Fruit fly (Drosophila melanogaster) whole organism, adult: ENCODE measurements around the gene C1GalTA.

Experiments used
- CG11617 ChIP-seq: fragments of 200-800 bp; sonication (Bioruptor generic); optimal IDR thresholded peaks from 2 replicates; lab custom pipeline; 2017; ENCODE audit warnings: mild to moderate bottlenecking, missing biosample characterization, missing genetic modification reagents, missing genetic modification characterization
- CG12768 ChIP-seq: fragments of 200-800 bp; sonication (Bioruptor generic); optimal IDR thresholded peaks from 2 replicates; lab custom pipeline; 2017; ENCODE audit warnings: missing biosample characterization, missing genetic modification characterization, mild to moderate bottlenecking, moderate library complexity, missing genetic modification reagents
- CG14711 ChIP-seq: fragments of 200-800 bp; sonication (Bioruptor generic); optimal IDR thresholded peaks from 2 replicates; lab custom pipeline; 2018; ENCODE audit warnings: missing biosample characterization, mild to moderate bottlenecking, missing genetic modification characterization, moderate library complexity
- CG1620 ChIP-seq: fragments of 200-800 bp; sonication (Bioruptor generic); optimal IDR thresholded peaks from 2 replicates; lab custom pipeline; 2016; ENCODE audit warnings: missing biosample characterization, missing genetic modification characterization
- CG33017 ChIP-seq: fragments of 200-800 bp; sonication (Bioruptor generic); optimal IDR thresholded peaks from 2 replicates; lab custom pipeline; 2018; ENCODE audit warnings: missing biosample characterization, mild to moderate bottlenecking, missing genetic modification characterization, moderate library complexity
- CG5204 ChIP-seq: fragments of 200-800 bp; sonication (Bioruptor generic); optimal IDR thresholded peaks from 2 replicates; lab custom pipeline; 2016; ENCODE audit warnings: missing biosample characterization, missing genetic modification characterization
- CG7045 ChIP-seq: fragments of 200-800 bp; sonication (Bioruptor generic); optimal IDR thresholded peaks from 2 replicates; lab custom pipeline; 2017; ENCODE audit warnings: missing biosample characterization, mild to moderate bottlenecking, missing genetic modification characterization
- CG7101 ChIP-seq: fragments of 200-800 bp; sonication (Bioruptor generic); optimal IDR thresholded peaks from 2 replicates; lab custom pipeline; 2018; ENCODE audit warnings: missing biosample characterization, mild to moderate bottlenecking, missing genetic modification characterization, moderate library complexity
- Clk ChIP-seq: fragments of 200-800 bp; sonication (Bioruptor generic); optimal IDR thresholded peaks from 2 replicates; lab custom pipeline; 2017; ENCODE audit warnings: missing biosample characterization, missing genetic modification characterization
- Crg-1 ChIP-seq: fragments of 200-800 bp; sonication (Bioruptor generic); optimal IDR thresholded peaks from 2 replicates; lab custom pipeline; 2016; ENCODE audit warnings: missing biosample characterization, missing genetic modification characterization
- Hr96 ChIP-seq: fragments of 200-800 bp; sonication (Bioruptor generic); optimal IDR thresholded peaks from 2 replicates; lab custom pipeline; 2016; ENCODE audit warnings: missing biosample characterization, missing genetic modification characterization
- Mnt ChIP-seq: fragments of 200-800 bp; sonication (Bioruptor generic); optimal IDR thresholded peaks from 2 replicates; lab custom pipeline; 2016; ENCODE audit warnings: missing biosample characterization, mild to moderate bottlenecking, missing genetic modification characterization
- bab1 ChIP-seq: fragments of 200-800 bp; sonication (Bioruptor generic); optimal IDR thresholded peaks from 3 replicates; lab custom pipeline; 2019; ENCODE audit warnings: missing biosample characterization, mild to moderate bottlenecking, missing genetic modification characterization, moderate library complexity
- cic ChIP-seq: fragments of 200-800 bp; sonication (Bioruptor generic); optimal IDR thresholded peaks from 2 replicates; lab custom pipeline; 2017; ENCODE audit warnings: missing biosample characterization, mild to moderate bottlenecking, missing genetic modification characterization, moderate library complexity
- cnc ChIP-seq, 2 experiments: fragments of >200 bp; optimal IDR thresholded peaks; 2 replicates each; lab custom pipeline; 2017
- kay ChIP-seq: fragments of 200-800 bp; sonication (Bioruptor generic); peaks from one replicate; lab custom pipeline; 2016; ENCODE audit warnings: missing biosample characterization, missing genetic modification characterization, borderline replicate concordance
- ovo ChIP-seq: fragments of 200-800 bp; sonication (Bioruptor generic); optimal IDR thresholded peaks from 2 replicates; lab custom pipeline; 2016; ENCODE audit warnings: missing biosample characterization, missing genetic modification characterization
- pad ChIP-seq: fragments of 200-800 bp; sonication (Bioruptor generic); optimal IDR thresholded peaks from 3 replicates; lab custom pipeline; 2017; ENCODE audit warnings: missing biosample characterization, missing genetic modification characterization, mild to moderate bottlenecking, moderate library complexity, missing genetic modification reagents
- tj ChIP-seq: fragments of 200-800 bp; sonication (Bioruptor generic); optimal IDR thresholded peaks from 3 replicates; lab custom pipeline; 2017; ENCODE audit warnings: missing biosample characterization, mild to moderate bottlenecking, missing genetic modification characterization, moderate library complexity
- toe ChIP-seq: fragments of 200-800 bp; sonication (Bioruptor generic); optimal IDR thresholded peaks from 2 replicates; lab custom pipeline; 2016; ENCODE audit warnings: missing biosample characterization, missing genetic modification characterization

The C1GalTA gene

DNA sequence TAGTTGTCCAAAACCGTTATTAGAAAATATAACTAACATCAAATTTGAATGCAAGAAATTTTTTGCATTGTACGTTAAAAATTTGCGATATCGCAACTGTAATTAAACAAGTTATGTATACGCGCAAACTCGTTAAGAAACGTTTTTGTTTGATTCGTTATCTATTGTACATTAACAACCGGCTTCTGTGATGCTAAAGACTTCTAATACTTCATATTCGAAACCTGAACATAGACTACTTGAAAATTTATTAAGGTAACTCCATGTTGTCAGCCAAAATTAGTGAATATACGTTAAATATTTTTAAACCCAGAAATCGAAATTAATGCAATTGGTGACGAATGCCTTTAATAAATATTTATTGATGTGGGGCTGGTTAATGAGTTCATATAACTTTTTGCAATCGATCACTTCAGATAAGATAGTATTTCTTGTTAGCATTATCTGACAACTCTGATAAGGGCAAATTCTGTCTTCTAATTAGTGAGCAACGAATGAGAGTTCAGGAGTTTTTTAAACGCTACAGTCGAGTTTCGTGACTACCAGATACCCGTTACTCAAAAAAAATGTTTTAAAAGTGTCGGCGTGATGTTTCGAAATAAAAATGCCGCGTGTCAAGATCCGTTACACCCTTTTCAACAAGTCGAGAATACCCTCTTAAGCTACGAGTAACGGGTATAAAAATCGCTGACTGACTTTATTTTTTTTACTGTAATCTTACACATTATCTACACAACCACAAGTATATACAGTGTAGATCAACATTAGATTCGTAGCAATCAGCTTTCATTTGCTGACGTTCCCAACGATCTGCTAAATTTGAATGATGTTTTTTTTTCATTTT lies 1.4 kb upstream of the C1GalTA start:
- peak; percentile 72 for TF ChIP-seq CG33017 (tag; lab: Kevin White, UChicago)
- no peak for TF ChIP-seq CG14711 (tag; lab: Kevin White, UChicago)
- TF ChIP-seq CG1620 (GFP tag; lab: Kevin White, UChicago), result no peak
- TF ChIP-seq CG11617 (GFP tag; lab: Kevin White, UChicago), result peak; percentile 11
- peak; percentile 37 for TF ChIP-seq ovo (GFP tag; lab: Kevin White, UChicago)
- peak; percentile 67 for TF ChIP-seq cic
- no peak for TF ChIP-seq Mnt (GFP tag; lab: Kevin White, UChicago)
- TF ChIP-seq CG7101 (tag; lab: Kevin White, UChicago), result peak; percentile 56
- no peak for TF ChIP-seq cnc (optimal IDR thresholded peaks at IDR 0.05; lab: Kevin White, UChicago)
- no peak for TF ChIP-seq Hr96 (GFP tag; lab: Kevin White, UChicago)
- TF ChIP-seq CG7045 (GFP tag; lab: Kevin White, UChicago), result no peak
- TF ChIP-seq Clk (GFP tag; lab: Kevin White, UChicago), result no peak
- TF ChIP-seq CG12768 (GFP tag; lab: Kevin White, UChicago), result peak; percentile 53
- TF ChIP-seq pad, result peak; percentile 4
- no peak for TF ChIP-seq bab1 (GFP tag; lab: Kevin White, UChicago)
- TF ChIP-seq tj, result peak; percentile 73
- peak; percentile 96 for TF ChIP-seq kay (GFP tag; lab: Kevin White, UChicago)
- no peak for TF ChIP-seq Crg-1 (GFP tag; lab: Kevin White, UChicago)
- peak; percentile 44 for TF ChIP-seq CG5204 (GFP tag; lab: Kevin White, UChicago)
- no peak for TF ChIP-seq toe

DNA sequence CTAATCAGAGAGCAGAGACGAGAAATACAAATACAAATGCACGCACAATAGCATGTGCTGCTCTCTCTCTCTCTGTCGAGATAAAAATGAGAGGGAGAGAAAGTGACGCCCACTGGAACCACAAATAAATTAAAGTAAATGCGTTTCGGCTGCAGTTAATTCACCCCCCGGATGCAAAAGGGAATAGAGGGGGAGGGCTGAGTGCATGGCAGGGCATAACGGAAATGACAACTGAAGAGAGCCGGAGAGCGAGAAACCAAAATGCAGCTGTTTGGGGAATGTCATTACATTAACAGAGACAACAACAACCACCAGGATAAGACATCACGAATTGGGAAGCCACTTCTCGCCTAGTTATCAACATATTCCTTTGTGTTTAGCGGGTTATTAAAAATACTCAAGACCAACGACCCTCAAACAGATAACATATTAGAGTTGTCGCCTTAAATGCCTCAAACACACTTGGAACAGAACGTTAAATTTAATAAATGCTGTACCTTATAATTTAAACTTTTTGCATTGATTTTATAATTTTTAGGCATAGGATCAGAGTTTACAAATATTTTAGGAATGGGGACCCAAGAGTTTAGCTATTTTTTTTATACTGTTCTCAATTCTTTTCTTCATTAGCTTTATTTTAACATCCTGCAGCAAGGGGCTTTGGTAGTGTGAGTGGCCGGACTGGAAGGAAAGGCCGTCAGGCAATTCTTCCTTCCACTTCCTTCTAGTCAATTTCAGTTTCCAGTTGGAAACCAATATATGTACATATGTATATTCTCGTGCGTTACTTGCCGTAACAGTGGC lies 895 bp downstream of the C1GalTA start:
- peak; percentile 6 for TF ChIP-seq CG11617 (GFP tag; lab: Kevin White, UChicago)
- TF ChIP-seq CG14711 (tag; lab: Kevin White, UChicago), result no peak
- TF ChIP-seq tj, result no peak
- peak; percentile 22 for TF ChIP-seq CG12768 (GFP tag; lab: Kevin White, UChicago)
- TF ChIP-seq CG33017 (tag; lab: Kevin White, UChicago), result no peak
- no peak for TF ChIP-seq Hr96 (GFP tag; lab: Kevin White, UChicago)
- TF ChIP-seq kay (GFP tag; lab: Kevin White, UChicago), result no peak
- no peak for TF ChIP-seq Clk (GFP tag; lab: Kevin White, UChicago)
- TF ChIP-seq ovo (GFP tag; lab: Kevin White, UChicago), result peak; percentile 66
- TF ChIP-seq cic, result peak; percentile 77
- peak; percentile 60 for TF ChIP-seq Mnt (GFP tag; lab: Kevin White, UChicago)
- TF ChIP-seq CG7045 (GFP tag; lab: Kevin White, UChicago), result no peak
- TF ChIP-seq pad, result peak; percentile 77
- no peak for TF ChIP-seq CG1620 (GFP tag; lab: Kevin White, UChicago)
- no peak for TF ChIP-seq CG5204 (GFP tag; lab: Kevin White, UChicago)

- TF ChIP-seq CG14711 (tag; lab: Kevin White, UChicago) (no peak), bab1 (GFP tag; lab: Kevin White, UChicago) (no peak), CG7101 (tag; lab: Kevin White, UChicago) (no peak), cic (no peak), cnc (optimal IDR thresholded peaks at IDR 0.05; lab: Kevin White, UChicago) (no peak), Clk (GFP tag; lab: Kevin White, UChicago) (no peak), CG11617 (GFP tag; lab: Kevin White, UChicago) (no peak), CG5204 (GFP tag; lab: Kevin White, UChicago) (no peak), ovo (GFP tag; lab: Kevin White, UChicago) (no peak), toe (no peak), tj (no peak), kay (GFP tag; lab: Kevin White, UChicago) (no peak), pad (no peak), CG12768 (GFP tag; lab: Kevin White, UChicago) (no peak), Hr96 (GFP tag; lab: Kevin White, UChicago) (no peak), Crg-1 (GFP tag; lab: Kevin White, UChicago) (no peak), Mnt (GFP tag; lab: Kevin White, UChicago) (no peak)
Measured at dm6 chr2L:8948650-8949049, 2.4 kb downstream of the C1GalTA start.

DNA sequence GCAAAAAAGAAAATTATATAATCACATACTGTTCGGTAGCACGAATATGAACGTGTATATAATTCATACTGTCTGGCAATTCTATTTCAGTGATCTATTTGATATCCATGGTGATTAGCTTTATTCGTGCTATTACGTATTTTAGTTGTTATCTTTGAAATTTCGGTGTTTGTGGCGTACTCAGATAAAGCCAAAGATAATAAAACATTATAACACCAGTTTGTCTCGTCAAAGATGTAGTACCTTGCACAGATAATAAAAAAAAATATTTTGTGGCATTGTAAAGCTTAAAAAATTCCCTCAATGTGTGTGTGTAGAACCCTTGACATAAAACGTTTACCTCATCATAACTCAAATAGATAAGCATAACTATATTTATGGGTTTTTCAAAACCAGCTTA lies 3.0 kb downstream of the C1GalTA start:
- TF ChIP-seq cnc (optimal IDR thresholded peaks at IDR 0.05; lab: Kevin White, UChicago) (no peak), bab1 (GFP tag; lab: Kevin White, UChicago) (no peak), Clk (GFP tag; lab: Kevin White, UChicago) (no peak), tj (no peak), pad (no peak), kay (GFP tag; lab: Kevin White, UChicago) (peak; percentile 8)

DNA sequence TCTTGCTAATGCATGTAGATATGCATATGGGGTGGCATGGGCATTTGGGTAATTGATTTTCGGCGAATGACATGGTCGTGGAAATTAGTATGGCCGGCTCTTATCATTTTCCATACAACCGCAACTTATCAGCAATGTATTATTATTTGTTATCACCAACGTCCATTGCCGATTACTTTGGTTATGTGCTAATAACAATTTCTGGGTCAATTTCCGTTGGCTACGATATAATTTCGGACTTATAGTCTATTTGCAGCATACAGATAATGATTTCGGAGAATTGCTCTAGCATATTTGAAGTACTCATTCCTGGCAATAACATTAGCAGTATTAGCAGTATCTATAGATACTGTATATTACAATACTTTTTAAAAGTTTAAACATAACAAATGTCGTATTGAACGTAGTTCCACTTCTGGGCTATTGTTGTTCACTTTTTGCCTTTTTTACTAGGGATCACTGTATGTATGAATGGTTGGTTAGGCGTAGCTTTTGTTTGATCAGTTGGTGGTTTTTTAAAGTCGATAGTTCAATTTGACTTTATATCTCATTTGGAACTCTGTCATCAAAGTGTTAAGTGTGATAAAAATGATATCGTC lies 4.2 kb downstream of the C1GalTA start, which contains the start of gene CG46397:
CG46397 (plus strand) TSS at position 549 of the 599 bp plus-strand sequence.
- no peak for TF ChIP-seq toe
- TF ChIP-seq Mnt (GFP tag; lab: Kevin White, UChicago), result no peak
- TF ChIP-seq Hr96 (GFP tag; lab: Kevin White, UChicago), result no peak
